Worm (Caenorhabditis elegans): ENCODE data around the gene ddp-1.

Gene ddp-1

ce11 chrIII:1880221-1880620, 20.5 kb downstream of the ddp-1 start:
- no peak for TF ChIP-seq ceh-18 (tag; optimal IDR thresholded peaks at IDR 0.05)
- peak; percentile 61 for TF ChIP-seq ceh-48 (tag; optimal IDR thresholded peaks at IDR 0.05)

- TF ChIP-seq tbx-2 (tag; optimal IDR thresholded peaks at IDR 0.05): no peak
- no peak for TF ChIP-seq sox-4 (tag; optimal IDR thresholded peaks at IDR 0.05)
- no peak for TF ChIP-seq nhr-232 (tag; optimal IDR thresholded peaks at IDR 0.05)
These were observed 23.0 kb downstream of the ddp-1 start for ce11 chrIII:1882678-1883077.

- no peak for TF ChIP-seq ceh-34 (tag; optimal IDR thresholded peaks at IDR 0.05)
These were observed 27.2 kb downstream of the ddp-1 start for ce11 chrIII:1886914-1887313.

ce11 chrIII:1887354-1887753, 27.7 kb downstream of the ddp-1 start, which contains the start of gene B0524.3:
B0524.3 (plus strand) TSS chrIII:1887654.
- TF ChIP-seq nfya-1 (tag; optimal IDR thresholded peaks at IDR 0.05) (no peak), pag-3 (tag; optimal IDR thresholded peaks at IDR 0.05; ENCODE audit: borderline replicate concordance) (no peak), tbx-7 (tag; optimal IDR thresholded peaks at IDR 0.05) (no peak), ztf-16 (tag; optimal IDR thresholded peaks at IDR 0.05) (no peak), hlh-6 (tag; optimal IDR thresholded peaks at IDR 0.05) (no peak)

- peak; percentile 80 for TF ChIP-seq ceh-48 (tag; optimal IDR thresholded peaks at IDR 0.05)
These were observed 32.5 kb downstream of the ddp-1 start for ce11 chrIII:1892147-1892546.

- TF ChIP-seq ceh-24 (tag; optimal IDR thresholded peaks at IDR 0.05) (no peak), sox-2 (GFP tag; IDR thresholded peaks at IDR 0.05) (no peak), C08G9.2 (tag; optimal IDR thresholded peaks at IDR 0.05) (no peak), ets-4 (tag; optimal IDR thresholded peaks at IDR 0.05) (no peak), npax-4 (tag; optimal IDR thresholded peaks at IDR 0.05) (no peak), ahr-1 (tag; optimal IDR thresholded peaks at IDR 0.05) (no peak), dmd-4 (tag; optimal IDR thresholded peaks at IDR 0.05; ENCODE audit: borderline replicate concordance) (no peak)
These were observed 33.7 kb downstream of the ddp-1 start for ce11 chrIII:1893405-1893804.

ce11 chrIII:1893851-1894250, 34.2 kb downstream of the ddp-1 start, which contains the start of the genes B0524.5 and B0524.2:
B0524.5 (minus strand) TSS chrIII:1893890.
B0524.2 (plus strand) TSS chrIII:1894057.
- TF ChIP-seq zip-5 (tag; optimal IDR thresholded peaks at IDR 0.05) (no peak), ceh-22 (tag; optimal IDR thresholded peaks at IDR 0.05) (no peak)

- TF ChIP-seq hlh-30 (tag; optimal IDR thresholded peaks at IDR 0.05; ENCODE audit: insufficient read depth) (no peak), hlh-13 (GFP tag; optimal IDR thresholded peaks at IDR 0.05) (no peak), fkh-6 (tag; optimal IDR thresholded peaks at IDR 0.05) (no peak), fkh-10 (GFP tag; optimal IDR thresholded peaks at IDR 0.05) (no peak), tbx-2 (tag; optimal IDR thresholded peaks at IDR 0.05) (no peak), nfya-1 (tag; optimal IDR thresholded peaks at IDR 0.05) (no peak), F13H6.1 (tag; optimal IDR thresholded peaks at IDR 0.05) (no peak), Y22D7AL.16 (tag; optimal IDR thresholded peaks at IDR 0.05) (no peak)
These were observed 44.3 kb downstream of the ddp-1 start for ce11 chrIII:1903966-1904365.

- no peak for TF ChIP-seq fax-1 (tag; optimal IDR thresholded peaks at IDR 0.05)
- TF ChIP-seq tbx-2 (tag; optimal IDR thresholded peaks at IDR 0.05): no peak
- no peak for TF ChIP-seq fkh-6 (tag; optimal IDR thresholded peaks at IDR 0.05)
- TF ChIP-seq elt-2 (tag; optimal IDR thresholded peaks at IDR 0.05): no peak
- peak; percentile 68 for TF ChIP-seq unc-42 (tag; optimal IDR thresholded peaks at IDR 0.05)
- TF ChIP-seq pha-2 (tag; optimal IDR thresholded peaks at IDR 0.05): no peak
These were observed 45.9 kb downstream of the ddp-1 start, which contains the start of the genes B0524.6 and pqn-41 for ce11 chrIII:1905589-1905988. B0524.6 (minus strand) TSS chrIII:1905640. pqn-41 (plus strand) TSS chrIII:1905958.
